Fruit fly (Drosophila melanogaster): Measurements from ENCODE around the gene CG42597.

DNA sequence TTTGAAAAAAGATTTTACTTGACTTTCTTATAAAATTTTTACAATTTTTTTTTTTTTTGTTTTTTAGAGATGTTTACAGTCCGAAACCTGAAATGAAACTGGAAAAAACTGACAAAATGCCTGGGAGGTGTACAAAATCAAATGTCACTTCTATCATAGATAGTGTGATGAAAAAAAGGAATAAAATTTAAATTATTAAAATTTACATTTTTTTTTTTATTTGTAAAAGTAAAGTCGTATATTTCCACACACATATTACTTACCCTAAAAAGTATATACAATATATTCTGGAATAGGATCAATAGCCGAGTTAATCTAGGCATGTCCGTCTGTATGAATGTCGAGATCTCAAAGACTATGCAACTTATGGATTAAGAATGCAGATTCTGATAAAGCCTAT lies 40.3 kb upstream of the CG42597 start, which contains the start of gene CG15219:
- TF ChIP-seq dan (GFP tag; IDR thresholded peaks at IDR 0.05) (no peak), crp (GFP tag; optimal IDR thresholded peaks at IDR 0.05) (no peak), cas (GFP tag; IDR thresholded peaks at IDR 0.05) (no peak), fd102C (GFP tag; optimal IDR thresholded peaks at IDR 0.05) (no peak)
